Worm (Caenorhabditis elegans): Measurements from ENCODE around the gene ints-13.

- TF ChIP-seq aha-1 (tag; optimal IDR thresholded peaks at IDR 0.05) (no peak), pqm-1 (tag; optimal IDR thresholded peaks at IDR 0.05) (no peak), lir-3 (tag; optimal IDR thresholded peaks at IDR 0.05; ENCODE audit: poor library complexity) (no peak), egl-27 (tag; optimal IDR thresholded peaks at IDR 0.05) (no peak)
These were observed 37.9 kb upstream of the ints-13 start for ce11 chrIV:275146-275545.
